Worm (Caenorhabditis elegans): ENCODE data around the gene copg-1.

copg-1 gene

DNA sequence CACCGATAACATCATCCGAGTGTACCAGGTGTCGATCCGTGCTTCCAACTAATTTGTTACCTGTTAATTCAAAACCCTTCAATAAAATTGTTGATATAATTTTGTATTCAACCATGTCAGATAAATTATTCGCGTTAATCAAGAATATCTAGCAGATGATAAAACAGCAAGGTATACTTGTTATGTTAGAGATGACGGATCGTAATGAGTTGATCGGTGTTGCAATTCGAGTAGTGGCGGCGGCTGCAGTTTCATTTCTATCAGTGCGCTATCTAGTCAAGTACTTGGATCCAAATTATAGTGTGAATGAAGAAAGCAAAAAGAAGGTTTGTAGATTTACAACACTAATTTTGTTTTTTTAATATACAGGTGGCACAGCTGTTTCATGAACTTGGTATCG lies 26.0 kb downstream of the copg-1 start, which contains the start of gene mspn-1:
Gene mspn-1, plus strand, starts transcription at position 190 of the 400 bp plus-strand sequence.
- TF ChIP-seq bed-3 (GFP tag; optimal IDR thresholded peaks at IDR 0.05) (no peak), cnd-1 (tag; optimal IDR thresholded peaks at IDR 0.05) (no peak), ceh-39 (tag; optimal IDR thresholded peaks at IDR 0.05) (no peak), sem-2 (GFP tag; optimal IDR thresholded peaks at IDR 0.05) (no peak), unc-39 (tag; optimal IDR thresholded peaks at IDR 0.05) (no peak), ceh-43 (GFP tag; optimal IDR thresholded peaks at IDR 0.05) (no peak), nhr-76 (tag; optimal IDR thresholded peaks at IDR 0.05) (no peak), pha-4 (tag; optimal IDR thresholded peaks at IDR 0.05) (no peak), unc-62 (GFP tag; optimal IDR thresholded peaks at IDR 0.05) (no peak), lin-13 (tag; optimal IDR thresholded peaks at IDR 0.05) (no peak), M03D4.4 (tag; optimal IDR thresholded peaks at IDR 0.05) (no peak), tbx-8 (GFP tag; optimal IDR thresholded peaks at IDR 0.05) (no peak), mep-1 (tag; optimal IDR thresholded peaks at IDR 0.05) (no peak), nhr-28 (tag; optimal IDR thresholded peaks at IDR 0.05) (no peak), lsy-2 (tag; optimal IDR thresholded peaks at IDR 0.05) (no peak), nhr-2 (tag; optimal IDR thresholded peaks at IDR 0.05) (no peak), hlh-1 (tag; optimal IDR thresholded peaks at IDR 0.05) (no peak), flh-1 (GFP tag; optimal IDR thresholded peaks at IDR 0.05) (no peak), snpc-4 (tag; optimal IDR thresholded peaks at IDR 0.05) (no peak)

DNA sequence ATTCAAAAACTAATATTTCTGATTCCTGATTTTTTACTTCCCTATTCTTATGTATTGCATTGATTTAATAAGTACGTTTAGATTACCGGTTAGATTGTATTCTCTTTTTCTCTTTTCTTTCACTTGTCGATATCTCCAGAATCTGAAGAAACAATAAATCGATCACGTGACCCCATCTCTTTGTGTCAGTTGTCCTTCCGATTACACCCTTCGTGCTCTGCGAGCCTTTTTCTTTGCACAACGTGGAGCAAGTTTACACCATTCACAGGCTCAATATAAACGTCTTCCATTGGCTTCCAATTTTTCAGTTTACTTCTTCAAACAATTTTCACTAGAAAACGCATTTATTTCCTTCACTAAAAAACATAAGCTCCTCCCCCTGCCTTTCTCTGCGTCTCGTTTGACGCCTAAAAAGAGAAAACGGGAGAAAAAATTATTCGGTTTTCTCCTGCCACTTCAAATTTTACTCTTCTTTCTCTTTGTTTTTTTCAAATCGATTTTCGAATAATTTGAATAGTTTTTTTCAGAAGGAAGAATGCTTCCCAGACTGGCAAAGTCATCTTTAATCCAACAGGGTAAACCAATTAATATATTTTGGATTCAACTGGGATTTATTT lies 28.5 kb downstream of the copg-1 start, which contains the start of gene gta-1:
Gene gta-1, plus strand, starts transcription at position 528 of the 617 bp plus-strand sequence.
- TF ChIP-seq mep-1 (tag; optimal IDR thresholded peaks at IDR 0.05) (no peak), unc-120 (tag; optimal IDR thresholded peaks at IDR 0.05; ENCODE audit: poor library complexity, severe bottlenecking) (peak; percentile 42), lsy-2 (tag; optimal IDR thresholded peaks at IDR 0.05) (no peak), ztf-11 (tag; optimal IDR thresholded peaks at IDR 0.05) (no peak), M03D4.4 (tag; optimal IDR thresholded peaks at IDR 0.05) (no peak), mls-2 (tag; optimal IDR thresholded peaks at IDR 0.05) (no peak), nhr-76 (tag; optimal IDR thresholded peaks at IDR 0.05) (no peak), ceh-83 (GFP tag; optimal IDR thresholded peaks at IDR 0.05) (no peak), ces-1 (GFP tag; optimal IDR thresholded peaks at IDR 0.05) (peak; percentile 35), flh-1 (GFP tag; optimal IDR thresholded peaks at IDR 0.05) (no peak), ham-2 (GFP tag; optimal IDR thresholded peaks at IDR 0.05) (no peak), ceh-43 (GFP tag; optimal IDR thresholded peaks at IDR 0.05) (no peak), unc-39 (tag; optimal IDR thresholded peaks at IDR 0.05) (no peak), blmp-1 (tag; optimal IDR thresholded peaks at IDR 0.05) (no peak), pha-4 (tag; optimal IDR thresholded peaks at IDR 0.05) (no peak), tbx-8 (GFP tag; optimal IDR thresholded peaks at IDR 0.05) (no peak), sptf-1 (tag; optimal IDR thresholded peaks at IDR 0.05) (no peak), lin-13 (tag; optimal IDR thresholded peaks at IDR 0.05) (no peak), sem-2 (GFP tag; optimal IDR thresholded peaks at IDR 0.05) (no peak), elt-3 (tag; optimal IDR thresholded peaks at IDR 0.05) (no peak), unc-62 (GFP tag; optimal IDR thresholded peaks at IDR 0.05) (peak; percentile 44), cnd-1 (tag; optimal IDR thresholded peaks at IDR 0.05) (no peak), snpc-4 (tag; optimal IDR thresholded peaks at IDR 0.05) (no peak), mab-5 (tag; optimal IDR thresholded peaks at IDR 0.05) (no peak), nhr-237 (tag; optimal IDR thresholded peaks at IDR 0.05) (no peak), elt-1 (tag; optimal IDR thresholded peaks at IDR 0.05; ENCODE audit: borderline replicate concordance, insufficient read depth) (no peak), nhr-28 (tag; optimal IDR thresholded peaks at IDR 0.05) (no peak), bed-3 (GFP tag; optimal IDR thresholded peaks at IDR 0.05) (no peak), hlh-1 (tag; optimal IDR thresholded peaks at IDR 0.05) (peak; percentile 98), nhr-2 (tag; optimal IDR thresholded peaks at IDR 0.05) (no peak), zip-8 (tag; optimal IDR thresholded peaks at IDR 0.05) (no peak)

DNA sequence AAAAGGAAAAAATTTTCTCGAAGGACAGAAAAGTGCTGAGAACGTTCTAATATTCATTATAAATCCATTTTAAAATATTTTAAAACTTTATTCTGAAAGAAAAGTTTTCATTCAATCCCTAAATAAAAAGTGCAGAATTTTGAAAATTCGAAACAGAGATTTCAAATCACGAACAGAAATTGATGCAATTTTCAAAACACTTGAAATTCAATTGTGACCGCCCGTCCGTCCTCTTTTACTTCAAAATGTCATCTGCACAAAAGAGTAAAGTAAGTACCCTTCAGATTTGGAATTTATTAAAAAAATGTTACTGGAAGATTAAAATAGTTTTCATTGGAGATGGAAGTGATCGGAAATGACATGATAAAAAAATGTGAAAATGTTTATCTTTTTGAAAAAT lies 36.8 kb downstream of the copg-1 start:
- no peak for TF ChIP-seq mep-1 (tag; optimal IDR thresholded peaks at IDR 0.05)
- peak; percentile 87 for TF ChIP-seq ces-1 (GFP tag; optimal IDR thresholded peaks at IDR 0.05)
- no peak for TF ChIP-seq unc-62 (GFP tag; optimal IDR thresholded peaks at IDR 0.05)
- no peak for TF ChIP-seq lsy-2 (tag; optimal IDR thresholded peaks at IDR 0.05)
- no peak for TF ChIP-seq bed-3 (GFP tag; optimal IDR thresholded peaks at IDR 0.05)
- TF ChIP-seq sptf-1 (tag; optimal IDR thresholded peaks at IDR 0.05) = no peak

DNA sequence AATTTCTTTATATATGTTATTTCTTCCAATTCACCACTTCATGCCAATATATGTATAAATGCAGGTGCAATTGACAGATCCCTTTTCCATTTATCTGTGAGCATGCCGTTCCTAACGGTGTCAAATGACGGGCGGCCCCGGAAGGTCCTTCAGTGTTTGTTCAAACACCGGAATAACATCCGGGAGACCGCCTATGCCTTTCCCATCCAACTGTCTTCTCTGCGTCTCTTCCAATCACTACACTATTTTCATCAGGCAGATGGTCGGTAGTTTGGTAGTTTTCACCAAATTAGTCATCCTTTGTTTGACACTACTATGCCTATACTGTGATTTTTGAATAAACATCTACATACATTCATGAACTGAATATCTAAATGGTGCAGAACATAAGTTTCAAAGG lies 38.8 kb downstream of the copg-1 start:
- TF ChIP-seq lsy-2 (tag; optimal IDR thresholded peaks at IDR 0.05) = no peak
- peak; percentile 87 for TF ChIP-seq cnd-1 (tag; optimal IDR thresholded peaks at IDR 0.05)
